Worm (Caenorhabditis elegans) whole organism, midembryonic: Measurements from ENCODE around the gene emb-4.

ENCODE experiments used
- cog-1 ChIP-seq: sonication (generic microtip); optimal IDR thresholded peaks from 2 replicates; lab custom pipeline; 2016; ENCODE audit warnings: missing genetic modification characterization, missing compliant biosample characterization
- flt-1 ChIP-seq: fragments of 200-800 bp; sonication (Bioruptor generic); IDR thresholded peaks from 2 replicates; pipeline ENCODE4 v1.3.6; 2022; ENCODE audit warnings: missing genetic modification characterization, missing compliant biosample characterization
- med-1 ChIP-seq: sonication (generic microtip); optimal IDR thresholded peaks from 2 replicates; lab custom pipeline; 2017; ENCODE audit warnings: missing genetic modification characterization, mild to moderate bottlenecking, missing compliant biosample characterization, antibody characterized with exemption, missing genetic modification reagents; ENCODE audit not compliant: insufficient read depth
- tab-1 ChIP-seq: fragments of 200-800 bp; sonication (Bioruptor generic); IDR thresholded peaks from 2 replicates; pipeline ENCODE4 v1.3.6; 2022; ENCODE audit warnings: missing genetic modification characterization, missing compliant biosample characterization
- ztf-29 ChIP-seq: fragments of 200-800 bp; sonication (Bioruptor generic); IDR thresholded peaks from 2 replicates; pipeline ENCODE4 v1.3.6; 2022; ENCODE audit warnings: missing genetic modification reagents, missing genetic modification characterization, missing compliant biosample characterization

DNA sequence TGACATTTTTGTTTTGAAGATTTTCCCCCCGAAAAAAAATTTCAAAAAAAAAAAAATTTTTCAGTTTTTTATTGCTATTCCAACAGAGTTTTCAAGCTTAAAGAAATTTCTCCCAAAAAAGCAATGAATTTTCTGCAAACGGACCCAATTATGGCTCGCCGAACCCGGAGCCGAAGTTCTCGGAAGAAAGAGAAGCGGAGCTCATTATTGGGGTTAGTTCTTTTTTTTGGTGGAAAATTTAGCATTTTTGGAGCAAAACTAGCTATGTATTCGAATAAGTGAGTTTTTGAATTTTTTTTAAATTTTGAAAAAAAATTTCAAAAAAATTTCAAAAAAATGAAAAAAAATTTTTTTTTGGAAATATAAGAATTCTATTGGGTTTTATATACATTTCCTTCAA is 75.1 kb downstream of the emb-4 start, which contains the start of gene ncs-5:
- TF ChIP-seq tab-1 (GFP tag; lab: Robert Waterston, UW) (no peak), flt-1 (GFP tag; lab: Robert Waterston, UW) (no peak), cog-1 (tag; lab: Kevin White, UChicago) (no peak), ztf-29 (no peak), med-1 (GFP tag; lab: Kevin White, UChicago) (no peak)
